Fruit fly (Drosophila melanogaster) whole organism, embryonic: Measurements from ENCODE around the gene nAChRalpha3.

Experiments
- CG10959 ChIP-seq: fragments of 200-800 bp; sonication (Bioruptor generic); IDR thresholded peaks from 2 replicates; pipeline ENCODE4 v1.3.6; 2022; ENCODE audit warnings: missing biosample characterization, missing genetic modification characterization
- CG11085 ChIP-seq: fragments of 200-800 bp; sonication (Bioruptor generic); IDR thresholded peaks from 2 replicates; pipeline ENCODE4 v1.3.6; 2022; ENCODE audit warnings: missing biosample characterization, missing genetic modification characterization
- CG11247 ChIP-seq: fragments of 200-800 bp; sonication (Bioruptor generic); IDR thresholded peaks from 2 replicates; pipeline ENCODE4 v1.3.6; 2022; ENCODE audit warnings: missing biosample characterization, missing genetic modification characterization
- CG12299 ChIP-seq: fragments of 200-800 bp; sonication (Bioruptor generic); optimal IDR thresholded peaks from 2 replicates; lab custom pipeline; 2018; ENCODE audit warnings: missing biosample characterization, mild to moderate bottlenecking, missing genetic modification characterization
- CG1602 ChIP-seq: fragments of 200-800 bp; sonication (Bioruptor generic); optimal IDR thresholded peaks from 3 replicates; lab custom pipeline; 2016; ENCODE audit warnings: missing biosample characterization, missing genetic modification characterization
- CG17361 ChIP-seq: fragments of 200-800 bp; sonication (Bioruptor generic); IDR thresholded peaks from 3 replicates; pipeline ENCODE4 v1.3.6; 2022; ENCODE audit warnings: missing biosample characterization, missing genetic modification characterization
- CG18262 ChIP-seq: fragments of 200-800 bp; optimal IDR thresholded peaks from 3 replicates; lab custom pipeline; 2019; ENCODE audit warnings: missing biosample characterization, mild to moderate bottlenecking, missing genetic modification characterization, moderate library complexity
- CG2678 ChIP-seq: fragments of 200-800 bp; sonication (Bioruptor generic); optimal IDR thresholded peaks from 3 replicates; lab custom pipeline; 2019; ENCODE audit warnings: missing biosample characterization, mild to moderate bottlenecking, missing genetic modification characterization, moderate library complexity
- CG32532 ChIP-seq: fragments of 200-800 bp; sonication (Bioruptor generic); IDR thresholded peaks from 2 replicates; pipeline ENCODE4 v1.3.6; 2022; ENCODE audit warnings: missing biosample characterization, missing genetic modification characterization
- CG4360 ChIP-seq: fragments of 200-800 bp; sonication (Bioruptor generic); IDR thresholded peaks from 2 replicates; pipeline ENCODE4 v1.3.6; 2022; ENCODE audit warnings: missing biosample characterization, missing genetic modification characterization
- CG6813 ChIP-seq: fragments of 200-800 bp; sonication (Bioruptor generic); optimal IDR thresholded peaks from 2 replicates; lab custom pipeline; 2017; ENCODE audit warnings: missing biosample characterization, missing genetic modification characterization, mild to moderate bottlenecking, moderate library complexity, missing genetic modification reagents
- CG6854 ChIP-seq: fragments of 200-800 bp; sonication (Bioruptor generic); optimal IDR thresholded peaks from 3 replicates; lab custom pipeline; 2017; ENCODE audit warnings: missing biosample characterization, mild to moderate bottlenecking, missing genetic modification characterization
- CG7987 ChIP-seq: fragments of 200-800 bp; sonication (Bioruptor generic); optimal IDR thresholded peaks from 2 replicates; lab custom pipeline; 2018; ENCODE audit warnings: missing biosample characterization, mild to moderate bottlenecking, missing genetic modification characterization, moderate library complexity
- CG8944 ChIP-seq: fragments of 200-800 bp; sonication (Bioruptor generic); optimal IDR thresholded peaks from 3 replicates; lab custom pipeline; 2016; ENCODE audit warnings: missing biosample characterization, missing genetic modification characterization
- CG9817 ChIP-seq: fragments of 200-800 bp; sonication (Bioruptor generic); optimal IDR thresholded peaks from 2 replicates; lab custom pipeline; 2018; ENCODE audit warnings: missing biosample characterization, mild to moderate bottlenecking, missing genetic modification characterization, moderate library complexity
- D ChIP-seq, 2 experiments: fragments of 200-800 bp in 1 of 2; fragments of >200 bp in 1 of 2; sonication (Bioruptor generic) in 1 of 2; optimal IDR thresholded peaks; 2 replicates in 1 of 2; 3 replicates in 1 of 2; lab custom pipeline; 2017; ENCODE audit warnings: mild to moderate bottlenecking in 1 of 2, missing biosample characterization in 1 of 2, missing genetic modification characterization in 1 of 2, missing genetic modification reagents in 1 of 2
- Dip2 ChIP-seq: fragments of 200-800 bp; sonication (Bioruptor generic); IDR thresholded peaks from 2 replicates; pipeline ENCODE4 v1.3.6; 2022; ENCODE audit warnings: missing biosample characterization, missing genetic modification characterization
- Hmr ChIP-seq: fragments of 200-800 bp; sonication (Bioruptor generic); optimal IDR thresholded peaks from 3 replicates; lab custom pipeline; 2017; ENCODE audit warnings: mild to moderate bottlenecking, missing biosample characterization, missing genetic modification reagents, missing genetic modification characterization
- Kr ChIP-seq: fragments of 200-800 bp; sonication (Bioruptor generic); optimal IDR thresholded peaks from 2 replicates; lab custom pipeline; 2017; ENCODE audit warnings: missing biosample characterization, mild to moderate bottlenecking, missing genetic modification characterization
- Meics ChIP-seq: fragments of 200-800 bp; sonication (Bioruptor generic); optimal IDR thresholded peaks from 2 replicates; lab custom pipeline; 2017; ENCODE audit warnings: missing biosample characterization, mild to moderate bottlenecking, missing genetic modification characterization
- Nf-YA ChIP-seq: fragments of 200-800 bp; sonication (Bioruptor generic); IDR thresholded peaks from 2 replicates; pipeline ENCODE4 v1.3.6; 2022; ENCODE audit warnings: missing biosample characterization, missing genetic modification characterization
- Nf-YC ChIP-seq: fragments of 200-800 bp; optimal IDR thresholded peaks from 3 replicates; lab custom pipeline; 2019; ENCODE audit warnings: missing biosample characterization, mild to moderate bottlenecking, missing genetic modification characterization, moderate library complexity
- Pdp1 ChIP-seq, 2 experiments: fragments of 200-800 bp; sonication (Bioruptor generic); optimal IDR thresholded peaks; 3 replicates each; lab custom pipeline; 2016; ENCODE audit warnings: missing biosample characterization in 2 of 2, missing genetic modification characterization in 2 of 2, mild to moderate bottlenecking in 1 of 2, moderate library complexity in 1 of 2
- Ravus ChIP-seq: fragments of 200-800 bp; sonication (Bioruptor generic); IDR thresholded peaks from 2 replicates; pipeline ENCODE4 v1.3.6; 2022; ENCODE audit warnings: missing biosample characterization, missing genetic modification characterization
- YL-1 ChIP-seq: fragments of 200-800 bp; sonication (Bioruptor generic); optimal IDR thresholded peaks from 3 replicates; lab custom pipeline; 2017; ENCODE audit warnings: missing biosample characterization, mild to moderate bottlenecking, missing genetic modification characterization
- ase ChIP-seq: fragments of 200-800 bp; sonication (Bioruptor generic); IDR thresholded peaks from 3 replicates; pipeline ENCODE4 v1.3.6; 2022; ENCODE audit warnings: missing biosample characterization, missing genetic modification characterization
- az2 ChIP-seq: fragments of 200-800 bp; sonication (Bioruptor generic); optimal IDR thresholded peaks from 3 replicates; lab custom pipeline; 2016; ENCODE audit warnings: missing biosample characterization, missing genetic modification characterization
- bbx ChIP-seq: fragments of 200-800 bp; sonication (Bioruptor generic); IDR thresholded peaks from 2 replicates; pipeline ENCODE4 v1.3.6; 2022; ENCODE audit warnings: missing biosample characterization, missing genetic modification characterization; ENCODE audit not compliant: partially characterized antibody
- bigmax ChIP-seq: fragments of 200-800 bp; sonication (Bioruptor generic); optimal IDR thresholded peaks from 2 replicates; lab custom pipeline; 2018; ENCODE audit warnings: missing biosample characterization, mild to moderate bottlenecking, missing genetic modification characterization
- dan ChIP-seq: fragments of 200-800 bp; sonication (Bioruptor generic); IDR thresholded peaks from 2 replicates; pipeline ENCODE4 v1.3.6; 2022; ENCODE audit warnings: missing biosample characterization, missing genetic modification characterization
- fd96Cb ChIP-seq: fragments of 200-800 bp; sonication (Bioruptor generic); optimal IDR thresholded peaks from 2 replicates; lab custom pipeline; 2018; ENCODE audit warnings: missing biosample characterization, mild to moderate bottlenecking, missing genetic modification characterization, moderate library complexity
- ftz-f1 ChIP-seq: fragments of 200-800 bp; sonication (Bioruptor generic); optimal IDR thresholded peaks from 2 replicates; lab custom pipeline; 2016; ENCODE audit warnings: missing biosample characterization, missing genetic modification characterization
- gcm ChIP-seq: fragments of 200-800 bp; sonication (Bioruptor generic); optimal IDR thresholded peaks from 2 replicates; lab custom pipeline; 2019; ENCODE audit warnings: missing biosample characterization, mild to moderate bottlenecking, missing genetic modification characterization, moderate library complexity
- grau ChIP-seq: fragments of 200-800 bp; optimal IDR thresholded peaks from 3 replicates; lab custom pipeline; 2019; ENCODE audit warnings: missing biosample characterization, mild to moderate bottlenecking, missing genetic modification characterization, moderate library complexity
- klu ChIP-seq: fragments of 200-800 bp; sonication (Bioruptor generic); IDR thresholded peaks from 2 replicates; pipeline ENCODE4 v1.3.6; 2022; ENCODE audit warnings: missing biosample characterization, missing genetic modification characterization
- lab ChIP-seq: fragments of 200-800 bp; sonication (Bioruptor generic); optimal IDR thresholded peaks from 3 replicates; lab custom pipeline; 2017; ENCODE audit warnings: missing biosample characterization, missing genetic modification characterization, mild to moderate bottlenecking, moderate library complexity, missing genetic modification reagents
- org-1 ChIP-seq: fragments of 200-800 bp; sonication (Bioruptor generic); optimal IDR thresholded peaks from 2 replicates; lab custom pipeline; 2017; ENCODE audit warnings: missing biosample characterization, missing genetic modification characterization
- pfk ChIP-seq: fragments of 200-800 bp; sonication (Bioruptor generic); optimal IDR thresholded peaks from 2 replicates; lab custom pipeline; 2018; ENCODE audit warnings: missing biosample characterization, mild to moderate bottlenecking, missing genetic modification characterization, moderate library complexity
- pita ChIP-seq: fragments of 200-800 bp; sonication (Bioruptor generic); optimal IDR thresholded peaks from 2 replicates; lab custom pipeline; 2017; ENCODE audit warnings: missing biosample characterization, mild to moderate bottlenecking, missing genetic modification characterization
- pnt ChIP-seq: fragments of 200-800 bp; sonication (Bioruptor generic); optimal IDR thresholded peaks from 3 replicates; lab custom pipeline; 2016; ENCODE audit warnings: missing biosample characterization, missing genetic modification characterization
- prd ChIP-seq, 3 experiments: fragments of >200 bp in 2 of 3; fragments of 200-800 bp in 1 of 3; sonication (Bioruptor generic) in 1 of 3; optimal IDR thresholded peaks in 2 of 3; IDR thresholded peaks in 1 of 3; 2 replicates in 2 of 3; 3 replicates in 1 of 3; pipeline versions ENCODE4 v1.3.6 to Lab custom; 2017 to 2022; ENCODE audit warnings: missing biosample characterization in 1 of 3, missing genetic modification characterization in 1 of 3
- pum ChIP-seq: fragments of 200-800 bp; sonication (Bioruptor generic); optimal IDR thresholded peaks from 2 replicates; lab custom pipeline; 2016; ENCODE audit warnings: missing biosample characterization, missing genetic modification characterization
- row ChIP-seq: fragments of 200-800 bp; sonication (Bioruptor generic); IDR thresholded peaks from 3 replicates; pipeline ENCODE4 v1.3.6; 2022; ENCODE audit warnings: missing biosample characterization, missing genetic modification characterization
- sc ChIP-seq, 3 experiments: fragments of >200 bp in 2 of 3; fragments of 200-800 bp in 1 of 3; sonication (Bioruptor generic) in 1 of 3; optimal IDR thresholded peaks; 2 replicates in 2 of 3; 3 replicates in 1 of 3; lab custom pipeline; 2017; ENCODE audit warnings: mild to moderate bottlenecking in 1 of 3, missing biosample characterization in 1 of 3, missing genetic modification characterization in 1 of 3, missing genetic modification reagents in 1 of 3
- sens-2 ChIP-seq: fragments of 200-800 bp; sonication (Bioruptor generic); IDR thresholded peaks from 2 replicates; pipeline ENCODE4 v1.3.6; 2022; ENCODE audit warnings: missing biosample characterization, missing genetic modification characterization
- sim ChIP-seq: fragments of 200-800 bp; sonication (Bioruptor generic); IDR thresholded peaks from 2 replicates; pipeline ENCODE4 v1.3.6; 2022; ENCODE audit warnings: missing biosample characterization, missing genetic modification characterization
- stwl ChIP-seq: fragments of 200-800 bp; sonication (Bioruptor generic); optimal IDR thresholded peaks from 3 replicates; lab custom pipeline; 2018; ENCODE audit warnings: missing biosample characterization, mild to moderate bottlenecking, missing genetic modification characterization, moderate library complexity

The nAChRalpha3 gene

DNA sequence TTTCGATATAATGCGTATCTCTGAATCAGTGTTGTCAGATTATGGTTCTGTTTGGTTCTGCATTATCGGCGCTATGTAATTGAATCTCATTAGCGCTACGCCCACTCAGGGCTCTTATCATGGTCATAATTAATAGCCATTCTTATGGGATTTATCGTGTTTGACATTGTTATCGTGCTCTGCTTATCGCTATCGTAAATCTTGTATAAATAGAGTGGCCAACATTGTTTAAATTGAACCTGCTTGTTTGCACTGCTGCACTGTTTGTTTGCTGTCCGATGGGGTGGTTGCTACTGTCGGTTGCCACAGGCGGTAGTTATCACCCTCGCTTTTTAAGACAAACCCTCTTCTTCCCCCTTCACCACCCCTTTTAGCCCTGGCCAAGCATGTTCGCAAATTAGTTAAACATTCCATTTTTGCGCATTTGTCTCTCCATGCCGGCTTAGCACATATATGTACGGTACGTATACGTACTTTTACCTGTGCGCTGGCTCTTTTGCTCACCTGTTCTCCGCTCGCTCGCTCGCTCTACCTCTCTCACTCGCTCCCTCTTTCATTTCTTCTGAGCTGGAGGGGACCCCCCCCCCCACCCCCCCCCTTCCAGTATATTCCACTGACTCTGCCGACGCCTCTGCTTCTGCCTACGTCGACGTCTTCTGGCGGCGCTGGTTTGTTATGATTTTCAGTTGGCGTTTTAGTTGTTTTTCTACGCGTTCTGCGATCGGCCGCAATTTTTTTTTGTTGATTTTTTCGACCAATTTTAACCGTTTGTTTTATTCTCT is 136.9 kb downstream of the nAChRalpha3 start (continued):
- no peak for TF ChIP-seq pita
- TF ChIP-seq Nf-YC = no peak
- peak; percentile 68 for TF ChIP-seq CG6854 (GFP tag; lab: Kevin White, UChicago)
- no peak for TF ChIP-seq CG32532
- no peak for TF ChIP-seq CG11085 (GFP tag; lab: Robert Waterston, UW)
- no peak for TF ChIP-seq Dip2 (GFP tag; lab: Robert Waterston, UW)
- TF ChIP-seq row (GFP tag; lab: Robert Waterston, UW) = no peak
- peak; percentile 82 for TF ChIP-seq CG7987
- TF ChIP-seq bigmax (GFP tag; lab: Kevin White, UChicago) = peak; percentile 18
- TF ChIP-seq CG6813 (GFP tag; lab: Kevin White, UChicago) = peak; percentile 83
- TF ChIP-seq pfk = peak; percentile 23
- no peak for TF ChIP-seq CG9817 (tag; lab: Kevin White, UChicago)
- no peak for TF ChIP-seq klu (GFP tag; lab: Robert Waterston, UW)
- TF ChIP-seq stwl (tag; lab: Kevin White, UChicago) = peak; percentile 65
- peak; percentile 39 for TF ChIP-seq CG8944 (GFP tag; lab: Kevin White, UChicago)
- TF ChIP-seq Meics (GFP tag; lab: Kevin White, UChicago) = peak; percentile 38
- no peak for TF ChIP-seq dan
- TF ChIP-seq Hmr (GFP tag; lab: Kevin White, UChicago) = peak; percentile 73
- peak; percentile 6 for TF ChIP-seq grau
- TF ChIP-seq pum (GFP tag; lab: Kevin White, UChicago) = peak; percentile 4
- no peak for TF ChIP-seq D (optimal IDR thresholded peaks at IDR 0.05; lab: Kevin White, UChicago)
- TF ChIP-seq D (GFP tag; optimal IDR thresholded peaks at IDR 0.05; lab: Kevin White, UChicago) = peak; percentile 75
- TF ChIP-seq Kr (GFP tag; lab: Kevin White, UChicago) = peak; percentile 74
- 0 out of 2 replicates have a peak, but pooled peaks have one; percentile 30 for TF ChIP-seq sens-2 (GFP tag; lab: Robert Waterston, UW)
- peak; percentile 71 for TF ChIP-seq org-1 (GFP tag; lab: Kevin White, UChicago)
- TF ChIP-seq CG12299 (tag; lab: Kevin White, UChicago) = peak; percentile 43
- TF ChIP-seq az2 (GFP tag; lab: Kevin White, UChicago) = no peak
- TF ChIP-seq sc (optimal IDR thresholded peaks at IDR 0.05; lab: Kevin White, UChicago) = no peak
- TF ChIP-seq sc (GFP tag; optimal IDR thresholded peaks at IDR 0.05; lab: Kevin White, UChicago) = peak; percentile 51
- 0 out of 2 replicates have a peak, but pooled peaks have one; percentile 35 for TF ChIP-seq CG10959 (GFP tag; lab: Robert Waterston, UW)
- TF ChIP-seq CG18262 = peak; percentile 35
- TF ChIP-seq gcm (GFP tag; lab: Kevin White, UChicago) = peak; percentile 39
- no peak for TF ChIP-seq Ravus (GFP tag; lab: Robert Waterston, UW)
- TF ChIP-seq bbx (GFP tag; lab: Robert Waterston, UW) = no peak
- 0 out of 3 replicates have a peak, but pooled peaks have one; percentile 22 for TF ChIP-seq ase
- TF ChIP-seq ftz-f1 (GFP tag; lab: Kevin White, UChicago) = no peak
- no peak for TF ChIP-seq prd (optimal IDR thresholded peaks at IDR 0.05; lab: Kevin White, UChicago)
- 0 out of 3 replicates have a peak, but pooled peaks have one; percentile 20 for TF ChIP-seq prd (GFP tag; IDR thresholded peaks at IDR 0.05; lab: Robert Waterston, UW)
- TF ChIP-seq CG1602 = peak; percentile 17
- TF ChIP-seq sim (GFP tag; lab: Robert Waterston, UW) = peak; percentile 43; the same call in 1 of the 2 replicates
- no peak for TF ChIP-seq CG4360
- no peak for TF ChIP-seq YL-1 (GFP tag; lab: Kevin White, UChicago)
- peak; percentile 38; the same call in 1 of the 2 replicates for TF ChIP-seq Nf-YA (GFP tag; lab: Robert Waterston, UW)
- no peak for TF ChIP-seq fd96Cb (tag; lab: Kevin White, UChicago)
- TF ChIP-seq pnt (GFP tag; lab: Kevin White, UChicago) = peak; percentile 18
- peak in 1 of 2 experiments; percentile 31 for TF ChIP-seq Pdp1 (GFP tag; optimal IDR thresholded peaks at IDR 0.05; lab: Kevin White, UChicago)
- 0 out of 3 replicates have a peak, but pooled peaks have one; percentile 16 for TF ChIP-seq CG17361 (GFP tag; lab: Robert Waterston, UW)
- peak; percentile 87 for TF ChIP-seq lab (GFP tag; lab: Kevin White, UChicago)
- TF ChIP-seq CG11247 (GFP tag; lab: Robert Waterston, UW) = no peak
- TF ChIP-seq CG2678 (tag; lab: Kevin White, UChicago) = peak; percentile 71
